Worm (Caenorhabditis elegans): Measurements from ENCODE around the gene twk-13.
A peak's percentile ranks its signal among the peaks of the same experiment; 100 is the strongest.

The twk-13 gene

DNA sequence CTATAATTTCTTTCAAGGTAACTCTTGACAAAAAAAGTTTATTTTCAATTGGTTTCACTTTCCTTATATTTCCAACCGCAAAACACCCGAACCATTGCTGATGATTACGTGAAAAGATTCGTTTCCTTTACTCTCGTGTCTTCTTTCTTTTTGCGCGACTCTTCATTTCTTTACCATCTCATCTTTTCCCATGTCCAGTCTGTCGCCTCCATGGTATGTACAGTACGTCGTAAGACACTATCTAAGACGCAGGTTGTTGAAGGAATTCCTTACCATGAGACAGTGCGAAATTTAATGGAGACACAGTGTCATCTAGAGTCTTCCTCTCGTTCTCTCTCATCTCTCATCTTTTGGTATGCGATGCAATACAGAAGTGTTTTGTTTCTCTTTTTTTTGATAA lies 37.6 kb downstream of the twk-13 start (continued):
- TF ChIP-seq ZK185.1 (tag; optimal IDR thresholded peaks at IDR 0.05; ENCODE audit: poor library complexity, severe bottlenecking) (peak; percentile 43), hmg-1.2 (GFP tag; IDR thresholded peaks at IDR 0.05) (peak; percentile 66; the same call in 1 of the 2 replicates), bed-2 (GFP tag; IDR thresholded peaks at IDR 0.05) (no peak), lin-26 (GFP tag; IDR thresholded peaks at IDR 0.05) (no peak), nhr-80 (tag; optimal IDR thresholded peaks at IDR 0.05) (peak; percentile 59), snpc-1.1 (tag; optimal IDR thresholded peaks at IDR 0.05; ENCODE audit: insufficient read depth) (no peak), nhr-90 (tag; optimal IDR thresholded peaks at IDR 0.05) (no peak), bed-1 (GFP tag; IDR thresholded peaks at IDR 0.05) (no peak), B0035.1 (tag; optimal IDR thresholded peaks at IDR 0.05) (no peak), die-1 (tag; optimal IDR thresholded peaks at IDR 0.05) (no peak), ztf-18 (tag; optimal IDR thresholded peaks at IDR 0.05) (peak; percentile 9), cebp-1 (GFP tag; IDR thresholded peaks at IDR 0.05) (no peak), cebp-1 (tag; optimal IDR thresholded peaks at IDR 0.05) (peak; percentile 56), sea-2 (GFP tag; IDR thresholded peaks at IDR 0.05) (no peak), hmg-20 (GFP tag; IDR thresholded peaks at IDR 0.05) (no peak), madf-3 (GFP tag; IDR thresholded peaks at IDR 0.05) (no peak), ama-1 (optimal IDR thresholded peaks at IDR 0.05) (no peak), ama-1 (GFP tag; optimal IDR thresholded peaks at IDR 0.05) (no peak), attf-5 (GFP tag; optimal IDR thresholded peaks at IDR 0.05) (peak; percentile 48), ceh-27 (GFP tag; optimal IDR thresholded peaks at IDR 0.05) (peak; percentile 34), pbrm-1 (GFP tag; IDR thresholded peaks at IDR 0.05) (no peak), ztf-28 (GFP tag; IDR thresholded peaks at IDR 0.05) (no peak), C17E4.6 (GFP tag; IDR thresholded peaks at IDR 0.05) (no peak), C06A6.2 (GFP tag; conservative IDR thresholded peaks at IDR 0.05) (no peak), athp-1 (tag; optimal IDR thresholded peaks at IDR 0.05) (no peak), ztf-25 (GFP tag; IDR thresholded peaks at IDR 0.05) (no peak), B0261.1 (tag; optimal IDR thresholded peaks at IDR 0.05) (no peak), rpc-1 (optimal IDR thresholded peaks at IDR 0.05) (no peak), rpc-1 (tag; optimal IDR thresholded peaks at IDR 0.05) (no peak), egl-18 (GFP tag; IDR thresholded peaks at IDR 0.05) (no peak), unc-62 (GFP tag; optimal IDR thresholded peaks at IDR 0.05) (peak; percentile 46), F49E8.2 (tag; optimal IDR thresholded peaks at IDR 0.05; ENCODE audit: insufficient read depth) (no peak), nfyb-1 (GFP tag; IDR thresholded peaks at IDR 0.05) (no peak), sdz-38 (tag; optimal IDR thresholded peaks at IDR 0.05) (no peak), tbx-9 (tag; optimal IDR thresholded peaks at IDR 0.05; ENCODE audit: borderline replicate concordance) (no peak), egl-44 (GFP tag; IDR thresholded peaks at IDR 0.05) (no peak), lin-40 (tag; optimal IDR thresholded peaks at IDR 0.05) (peak; percentile 49), ets-4 (GFP tag; optimal IDR thresholded peaks at IDR 0.05) (no peak), F23B12.7 (tag; optimal IDR thresholded peaks at IDR 0.05; ENCODE audit: insufficient read depth) (no peak), xnd-1 (tag; optimal IDR thresholded peaks at IDR 0.05) (no peak), ztf-26 (tag; optimal IDR thresholded peaks at IDR 0.05) (no peak), rcor-1 (GFP tag; IDR thresholded peaks at IDR 0.05) (no peak), lin-54 (GFP tag; optimal IDR thresholded peaks at IDR 0.05) (peak; percentile 12), B0019.2 (GFP tag; conservative IDR thresholded peaks at IDR 0.05) (no peak), lin-35 (GFP tag; optimal IDR thresholded peaks at IDR 0.05) (no peak), Y53F4B.3 (GFP tag; IDR thresholded peaks at IDR 0.05) (no peak), B0336.3 (GFP tag; IDR thresholded peaks at IDR 0.05) (no peak), madf-6 (GFP tag; IDR thresholded peaks at IDR 0.05) (no peak), F10E7.11 (tag; optimal IDR thresholded peaks at IDR 0.05) (no peak), aptf-2 (GFP tag; conservative IDR thresholded peaks at IDR 0.05) (no peak), fkh-3 (tag; optimal IDR thresholded peaks at IDR 0.05) (no peak)
